Worm (Caenorhabditis elegans): Measurements from ENCODE around the gene T28D9.1.

Gene T28D9.1

DNA sequence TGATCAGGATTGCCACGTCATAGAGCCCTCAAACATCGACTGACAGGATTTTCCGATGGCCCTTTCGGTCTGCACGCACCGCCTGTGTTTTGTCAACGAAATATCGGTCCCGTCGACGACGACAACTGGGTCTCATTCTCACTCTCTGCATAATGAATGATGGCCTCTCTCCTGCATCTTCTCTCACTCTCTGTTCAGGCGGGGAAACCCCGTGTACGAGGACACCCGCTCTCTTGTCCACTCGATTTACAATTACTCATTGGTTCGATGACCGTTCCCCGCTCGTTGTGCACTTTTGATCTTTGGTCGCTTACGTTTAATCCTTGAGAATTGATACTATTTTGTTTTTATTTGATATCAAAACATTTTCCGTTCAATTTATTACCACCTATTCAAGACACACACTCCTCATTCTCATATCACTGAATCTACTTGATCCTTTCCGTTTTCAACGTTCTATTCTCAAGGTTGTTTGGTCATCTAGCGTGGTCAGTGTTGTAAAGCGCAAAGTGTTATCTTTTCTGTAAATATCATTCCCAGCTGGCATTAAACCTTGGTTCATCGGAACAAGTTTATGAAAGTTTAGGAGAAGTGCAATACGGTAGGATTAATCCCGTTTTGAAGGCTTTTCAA, 30.5 kb downstream of the T28D9.1 start (continued):
- TF ChIP-seq K12H6.12 (tag; optimal IDR thresholded peaks at IDR 0.05) (no peak), ccch-3 (GFP tag; optimal IDR thresholded peaks at IDR 0.05) (no peak), let-607 (tag; optimal IDR thresholded peaks at IDR 0.05) (no peak), T07F8.4 (tag; optimal IDR thresholded peaks at IDR 0.05) (no peak), tbp1 (GFP tag; optimal IDR thresholded peaks at IDR 0.05) (no peak), efl-1 (GFP tag; optimal IDR thresholded peaks at IDR 0.05) (no peak), ceh-58 (GFP tag; IDR thresholded peaks at IDR 0.05) (no peak), lin-54 (GFP tag; optimal IDR thresholded peaks at IDR 0.05) (no peak), nhr-90 (tag; optimal IDR thresholded peaks at IDR 0.05) (peak; percentile 0), mxl-1 (tag; optimal IDR thresholded peaks at IDR 0.05) (no peak), ama-1 (optimal IDR thresholded peaks at IDR 0.05) (no peak), ama-1 (GFP tag; optimal IDR thresholded peaks at IDR 0.05) (no peak), ceh-40 (GFP tag; IDR thresholded peaks at IDR 0.05) (no peak), egl-18 (GFP tag; IDR thresholded peaks at IDR 0.05) (no peak), die-1 (tag; optimal IDR thresholded peaks at IDR 0.05) (peak; percentile 10), cebp-1 (GFP tag; IDR thresholded peaks at IDR 0.05) (no peak), cebp-1 (tag; optimal IDR thresholded peaks at IDR 0.05) (no peak), lin-26 (GFP tag; IDR thresholded peaks at IDR 0.05) (0 out of 2 replicates have a peak, but pooled peaks have one; percentile 29), Y95B8A.8 (GFP tag; IDR thresholded peaks at IDR 0.05) (no peak), nhr-80 (tag; optimal IDR thresholded peaks at IDR 0.05) (peak; percentile 10), F37B4.10 (GFP tag; IDR thresholded peaks at IDR 0.05) (no peak), nfya-1 (tag; optimal IDR thresholded peaks at IDR 0.05; ENCODE audit: borderline replicate concordance, insufficient read depth) (no peak), F10E7.11 (tag; optimal IDR thresholded peaks at IDR 0.05) (no peak), Y53F4B.3 (GFP tag; IDR thresholded peaks at IDR 0.05) (no peak), sdz-38 (tag; optimal IDR thresholded peaks at IDR 0.05) (no peak), egrh-3 (GFP tag; IDR thresholded peaks at IDR 0.05) (no peak)

DNA sequence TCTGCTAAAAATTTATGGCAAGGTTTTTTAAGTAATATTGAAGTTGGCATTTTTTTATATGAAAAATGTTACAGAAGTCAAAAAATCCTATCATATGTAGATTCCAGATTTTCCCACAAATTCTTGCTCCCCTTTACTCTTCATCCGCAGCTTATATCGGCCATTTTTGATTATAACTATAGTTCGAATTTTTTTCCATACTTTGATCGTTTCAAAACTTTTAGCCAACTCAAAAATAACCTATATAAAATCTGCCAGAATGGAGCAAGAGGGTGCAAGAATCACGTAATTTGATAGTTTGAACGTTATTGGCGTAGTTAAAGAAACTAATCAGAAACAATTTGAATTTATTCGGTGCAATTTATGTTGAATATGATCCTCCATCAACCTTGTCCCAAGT, 31.7 kb downstream of the T28D9.1 start:
- no peak for TF ChIP-seq repo-1 (tag; optimal IDR thresholded peaks at IDR 0.05)
- no peak for TF ChIP-seq aptf-3 (GFP tag; IDR thresholded peaks at IDR 0.05)
- TF ChIP-seq zim-3 (tag; optimal IDR thresholded peaks at IDR 0.05), result no peak
- TF ChIP-seq attf-6 (GFP tag; IDR thresholded peaks at IDR 0.05), result no peak
- TF ChIP-seq efl-1 (GFP tag; optimal IDR thresholded peaks at IDR 0.05), result no peak
- no peak for TF ChIP-seq somi-1 (GFP tag; optimal IDR thresholded peaks at IDR 0.05)
- TF ChIP-seq T07F8.4 (tag; optimal IDR thresholded peaks at IDR 0.05), result no peak
- no peak for TF ChIP-seq nhr-120 (GFP tag; IDR thresholded peaks at IDR 0.05)
- no peak for TF ChIP-seq sptf-2 (GFP tag; optimal IDR thresholded peaks at IDR 0.05)
- no peak for TF ChIP-seq snpc-4 (GFP tag; optimal IDR thresholded peaks at IDR 0.05)
- no peak for TF ChIP-seq snpc-4 (tag; optimal IDR thresholded peaks at IDR 0.05)
- no peak for TF ChIP-seq Y79H2A.3 (GFP tag; conservative IDR thresholded peaks at IDR 0.05)
- no peak for TF ChIP-seq lin-26 (GFP tag; IDR thresholded peaks at IDR 0.05)
- TF ChIP-seq unc-130 (GFP tag; optimal IDR thresholded peaks at IDR 0.05), result no peak
- no peak for TF ChIP-seq gei-17 (GFP tag; optimal IDR thresholded peaks at IDR 0.05)
- no peak for TF ChIP-seq ZK185.1 (tag; optimal IDR thresholded peaks at IDR 0.05; ENCODE audit: poor library complexity, severe bottlenecking)
- TF ChIP-seq nhr-179 (tag; optimal IDR thresholded peaks at IDR 0.05), result no peak
- no peak for TF ChIP-seq F52B5.7 (tag; optimal IDR thresholded peaks at IDR 0.05)
- TF ChIP-seq egl-44 (GFP tag; IDR thresholded peaks at IDR 0.05), result no peak
- no peak for TF ChIP-seq ceh-27 (GFP tag; optimal IDR thresholded peaks at IDR 0.05)

Measured in whole organism, young adult.